Fruit fly (Drosophila melanogaster): Measurements from ENCODE around the gene Cpr65Ea.

Cpr65Ea gene

DNA sequence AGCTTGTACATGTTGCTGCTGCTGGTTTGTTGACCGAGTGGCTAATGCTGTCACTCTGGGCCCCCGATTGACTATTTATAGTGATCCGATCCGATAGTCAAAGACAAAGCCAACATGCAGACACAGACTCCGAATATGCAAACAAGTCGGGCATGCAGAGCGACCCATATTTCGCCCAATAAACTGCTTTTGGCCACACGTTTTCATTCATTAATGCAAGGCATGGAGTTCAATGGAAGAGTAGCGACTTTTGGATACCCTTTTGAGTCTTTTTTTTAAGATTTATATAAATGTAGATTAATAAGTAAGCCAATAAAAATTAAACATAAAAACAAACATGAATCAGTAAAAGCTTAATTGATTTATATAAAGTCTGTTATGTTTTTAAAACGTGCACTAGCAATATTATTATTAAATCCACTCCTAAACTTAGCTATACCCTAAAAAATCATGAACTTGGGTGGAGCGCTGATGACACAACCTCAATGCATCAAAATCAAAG, at the start of gene Cpr65Ea:
Gene Cpr65Ea, minus strand, starts transcription at position 51 of the 502 bp plus-strand sequence.
- TF ChIP-seq CG17801 (GFP tag; optimal IDR thresholded peaks at IDR 0.05; ENCODE audit: partially characterized antibody) = no peak

dm6 chr3L:7134818-7135217, 48.4 kb upstream of the Cpr65Ea start:
- peak; percentile 71 for TF ChIP-seq CG17801 (GFP tag; optimal IDR thresholded peaks at IDR 0.05; ENCODE audit: partially characterized antibody)

DNA sequence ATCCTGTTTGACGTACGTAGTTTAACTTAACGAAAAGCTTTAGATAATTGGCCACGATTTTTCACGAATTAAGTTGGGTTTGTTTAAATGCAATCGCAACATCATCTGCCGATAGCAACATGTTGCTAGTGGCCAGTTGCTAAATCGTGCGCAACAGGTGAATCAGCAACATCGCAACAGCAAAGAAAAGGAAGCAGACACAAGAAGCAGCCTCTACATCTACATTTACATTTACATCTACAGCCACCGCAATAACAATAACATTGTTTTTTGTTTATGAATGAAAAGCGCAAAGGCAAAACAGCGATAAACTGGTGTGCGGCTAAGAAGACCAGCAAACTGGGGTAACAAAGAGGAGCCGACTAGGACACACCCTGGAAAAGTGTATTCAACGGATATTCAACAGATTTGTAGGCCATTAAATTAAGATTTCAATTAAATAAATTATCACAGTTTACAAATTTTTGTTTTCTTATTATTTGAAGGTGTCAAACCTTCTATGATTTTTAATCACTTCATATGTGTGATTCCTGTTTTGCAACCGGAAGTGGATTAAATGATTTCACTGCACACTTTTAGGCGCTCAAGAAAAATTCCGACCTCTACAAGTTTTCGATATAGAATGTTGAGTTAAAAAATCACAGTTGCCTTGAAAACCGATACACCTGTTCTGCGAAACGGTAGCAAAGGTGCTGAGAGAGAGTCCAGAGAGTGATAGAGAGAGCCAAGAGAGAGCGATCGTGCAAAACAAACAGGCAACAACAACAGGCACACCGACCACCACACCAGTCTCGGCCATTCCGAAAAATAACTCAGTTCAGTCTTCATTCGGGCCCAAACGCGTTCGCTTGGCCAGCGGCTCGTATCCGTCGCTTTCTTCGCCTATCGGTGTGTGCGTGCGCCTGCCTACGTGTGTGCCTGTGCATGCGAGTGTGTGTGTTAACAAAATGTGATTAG, 47.6 kb upstream of the Cpr65Ea start, which contains the start of gene melt:
Gene melt, plus strand, starts transcription at position 818 of the 957 bp plus-strand sequence.
- peak; percentile 69 for TF ChIP-seq CG17801 (GFP tag; optimal IDR thresholded peaks at IDR 0.05; ENCODE audit: partially characterized antibody)

dm6 chr3L:7132593-7132992, 46.2 kb upstream of the Cpr65Ea start:
- no peak for TF ChIP-seq CG17801 (GFP tag; optimal IDR thresholded peaks at IDR 0.05; ENCODE audit: partially characterized antibody)

DNA sequence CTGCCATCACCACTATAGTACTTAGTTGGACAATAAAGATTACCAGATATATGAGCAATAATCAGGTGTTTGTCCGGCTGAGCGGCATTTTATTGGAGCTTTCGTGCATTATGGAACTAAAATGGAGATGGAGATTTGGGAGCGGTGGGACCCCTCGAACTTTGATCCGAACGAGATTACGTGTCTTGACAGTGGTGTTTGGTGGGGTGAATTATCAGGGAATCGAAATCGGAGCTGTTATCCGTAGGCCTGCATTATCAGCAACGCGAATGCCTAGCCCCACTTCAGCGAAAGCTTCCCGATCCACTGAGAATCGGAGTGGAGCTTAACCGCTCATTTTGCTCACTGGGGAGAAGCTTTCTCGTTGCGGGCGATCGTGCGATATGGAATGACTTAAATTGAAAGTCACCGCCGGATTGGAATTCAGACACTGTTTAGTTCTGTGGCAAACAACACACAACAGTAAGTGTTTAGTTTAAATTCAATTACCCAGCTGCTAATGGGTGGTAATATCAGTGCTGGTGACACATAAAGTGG, 45.1 kb upstream of the Cpr65Ea start, which contains the start of gene Acbp2:
Gene Acbp2, plus strand, starts transcription at position 417 of the 537 bp plus-strand sequence.
- TF ChIP-seq CG17801 (GFP tag; optimal IDR thresholded peaks at IDR 0.05; ENCODE audit: partially characterized antibody) = peak; percentile 21

dm6 chr3L:7130574-7130973, 44.2 kb upstream of the Cpr65Ea start, which contains the start of gene Acbp3:
Gene Acbp3 (plus strand): TSS chr3L:7130874.
- TF ChIP-seq CG17801 (GFP tag; optimal IDR thresholded peaks at IDR 0.05; ENCODE audit: partially characterized antibody) = no peak

- no peak for TF ChIP-seq CG17801 (GFP tag; optimal IDR thresholded peaks at IDR 0.05; ENCODE audit: partially characterized antibody)
Observed at dm6 chr3L:7128214-7129008, 42.0 kb upstream of the Cpr65Ea start, which contains the start of the genes Acbp4 and Acbp6. Gene Acbp4 (minus strand): TSS chr3L:7128264. Gene Acbp6 (plus strand): TSS chr3L:7128903.

DNA sequence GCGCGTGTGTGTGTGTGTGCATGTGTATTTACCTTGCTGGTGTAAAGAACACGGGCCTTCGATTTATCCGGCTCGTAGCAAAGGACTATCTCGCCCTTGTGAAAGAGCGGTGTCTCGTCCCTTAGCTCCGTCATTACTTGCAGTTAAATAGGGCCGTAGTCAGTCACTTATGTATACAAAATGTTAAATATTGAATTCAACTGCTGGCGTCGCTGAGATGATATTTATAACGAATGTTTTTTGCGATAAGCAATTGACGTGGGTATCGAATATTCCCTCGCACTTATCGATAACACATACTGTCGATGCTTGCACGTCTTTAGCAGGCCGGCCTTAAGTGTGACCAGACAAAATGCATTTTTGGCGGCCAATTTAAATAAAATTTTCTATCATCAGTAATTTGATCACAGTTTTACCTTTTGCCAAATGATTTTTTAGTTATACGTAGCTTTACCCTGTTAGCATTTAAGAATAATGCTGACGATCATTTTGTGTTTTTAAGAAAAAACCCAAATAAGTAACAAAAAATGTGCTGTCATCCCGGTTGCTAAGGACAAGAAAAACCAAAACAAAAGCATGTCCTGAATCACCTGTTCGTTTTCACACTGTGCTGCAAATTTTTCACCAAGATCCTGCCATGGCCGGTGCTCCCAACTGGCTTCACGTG, 39.0 kb upstream of the Cpr65Ea start, which contains the start of the genes msl-3 and BBS1:
Gene msl-3, minus strand, starts transcription at position 245 of the 667 bp plus-strand sequence.
Gene BBS1, plus strand, starts transcription at position 617 of the 667 bp plus-strand sequence.
- no peak for TF ChIP-seq CG17801 (GFP tag; optimal IDR thresholded peaks at IDR 0.05; ENCODE audit: partially characterized antibody)

DNA sequence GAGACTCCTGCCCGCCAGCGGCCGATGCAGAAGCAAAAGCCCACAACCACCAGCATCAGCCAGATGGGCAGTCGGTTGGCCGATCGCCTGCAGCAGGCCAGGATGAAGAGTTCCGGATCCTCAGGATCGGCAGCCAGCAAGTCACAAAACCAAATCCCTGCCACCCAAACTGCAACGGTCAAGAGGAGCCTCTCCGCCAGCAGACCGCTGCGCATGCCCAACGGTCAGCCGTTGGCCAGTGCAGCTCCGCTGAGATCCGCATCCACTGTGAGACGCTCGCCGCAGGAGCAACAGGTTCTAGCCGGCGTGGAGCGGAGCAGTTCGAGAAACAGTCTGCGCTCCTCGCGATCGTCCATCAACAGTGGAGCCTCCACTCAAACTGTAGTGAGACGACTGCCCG, 35.7 kb upstream of the Cpr65Ea start:
- no peak for TF ChIP-seq CG17801 (GFP tag; optimal IDR thresholded peaks at IDR 0.05; ENCODE audit: partially characterized antibody)

- TF ChIP-seq CG17801 (GFP tag; optimal IDR thresholded peaks at IDR 0.05; ENCODE audit: partially characterized antibody) = no peak
Observed at dm6 chr3L:7115944-7116343, 29.5 kb upstream of the Cpr65Ea start.

DNA sequence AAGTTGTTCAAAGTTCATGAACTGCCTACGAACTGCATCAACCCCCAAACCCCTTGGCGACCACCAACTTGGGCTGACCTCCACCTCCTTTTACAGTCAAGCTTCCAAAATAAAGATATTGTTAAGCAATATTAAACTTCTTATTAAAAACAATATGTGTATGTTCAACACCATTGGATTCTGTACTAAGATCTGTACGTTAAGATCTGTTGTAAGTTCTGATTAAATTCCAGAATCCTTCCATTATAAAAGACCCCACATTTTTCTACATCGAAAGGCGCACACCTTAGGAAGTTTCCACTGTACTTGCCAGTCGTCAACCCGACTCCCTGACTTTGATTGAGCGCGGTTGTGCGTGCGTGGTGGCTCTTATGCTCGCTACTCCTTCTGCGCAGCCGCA, 26.6 kb upstream of the Cpr65Ea start:
- TF ChIP-seq CG17801 (GFP tag; optimal IDR thresholded peaks at IDR 0.05; ENCODE audit: partially characterized antibody) = no peak

DNA sequence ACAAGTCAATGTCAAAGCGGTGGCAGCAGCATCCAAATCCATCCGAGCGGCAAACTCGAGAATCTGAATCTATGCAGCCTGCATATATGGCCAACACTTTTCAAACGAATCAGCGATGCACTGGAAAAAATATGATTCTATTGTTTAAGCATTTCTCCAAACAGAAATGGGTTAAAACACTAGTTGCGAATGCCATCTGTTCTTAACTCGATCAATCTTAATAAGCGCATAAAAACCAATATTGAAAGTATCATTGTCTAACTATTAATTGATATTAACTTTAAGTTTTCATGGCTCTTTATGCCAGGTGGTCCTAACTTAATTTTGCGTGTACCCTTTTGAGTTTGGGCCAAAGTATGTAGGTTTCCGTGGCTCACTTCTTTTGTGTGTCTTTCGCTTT, 19.3 kb upstream of the Cpr65Ea start:
- no peak for TF ChIP-seq CG17801 (GFP tag; optimal IDR thresholded peaks at IDR 0.05; ENCODE audit: partially characterized antibody)

DNA sequence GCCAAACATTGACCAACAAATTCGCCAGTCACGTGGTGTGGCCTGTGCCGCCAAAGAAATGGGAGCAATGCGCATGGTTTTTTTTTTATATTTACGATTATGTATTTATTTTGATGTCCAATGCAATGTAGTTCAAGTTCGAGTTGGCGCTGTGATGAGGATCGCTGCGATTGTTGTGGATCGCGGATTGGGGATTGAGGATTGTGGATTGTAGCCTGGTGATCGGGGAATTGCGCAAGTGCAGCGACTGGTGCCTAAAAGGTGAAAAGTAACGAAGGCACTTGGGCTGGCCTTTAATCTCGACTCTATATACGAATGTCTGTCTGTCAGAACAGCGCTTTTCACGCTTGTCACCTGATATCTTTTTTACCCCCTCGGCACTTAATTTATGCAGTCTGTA, 18.1 kb upstream of the Cpr65Ea start:
- TF ChIP-seq CG17801 (GFP tag; optimal IDR thresholded peaks at IDR 0.05; ENCODE audit: partially characterized antibody) = no peak

dm6 chr3L:7103941-7104340, 17.5 kb upstream of the Cpr65Ea start:
- TF ChIP-seq CG17801 (GFP tag; optimal IDR thresholded peaks at IDR 0.05; ENCODE audit: partially characterized antibody) = no peak
